Fruit fly (Drosophila melanogaster) whole organism, pupa: Measurements from ENCODE around the gene Eip78C.

ENCODE experiments used
- CG10348 ChIP-seq: fragments of 200-800 bp; sonication (Bioruptor generic); IDR thresholded peaks from 2 replicates; pipeline ENCODE4 v1.3.6; 2022; ENCODE audit warnings: missing biosample characterization, missing genetic modification characterization
- CG12605 ChIP-seq: fragments of 200-800 bp; sonication (Bioruptor generic); IDR thresholded peaks from 2 replicates; pipeline ENCODE4 v1.3.6; 2022; ENCODE audit warnings: missing biosample characterization, missing genetic modification characterization
- CG13204 ChIP-seq: fragments of 200-800 bp; sonication (Bioruptor generic); optimal IDR thresholded peaks from 2 replicates; lab custom pipeline; 2018; ENCODE audit warnings: missing biosample characterization, mild to moderate bottlenecking, missing genetic modification characterization, moderate library complexity
- CG14655 ChIP-seq: fragments of 200-800 bp; sonication (Bioruptor generic); optimal IDR thresholded peaks from 3 replicates; lab custom pipeline; 2017; ENCODE audit warnings: mild to moderate bottlenecking, missing biosample characterization, missing genetic modification reagents, missing genetic modification characterization
- CG15710 ChIP-seq: fragments of 200-800 bp; sonication (Bioruptor generic); optimal IDR thresholded peaks from 2 replicates; lab custom pipeline; 2018; ENCODE audit warnings: missing biosample characterization, mild to moderate bottlenecking, missing genetic modification characterization, moderate library complexity
- CG17806 ChIP-seq: fragments of 200-800 bp; sonication (Bioruptor generic); optimal IDR thresholded peaks from 2 replicates; lab custom pipeline; 2018; ENCODE audit warnings: missing biosample characterization, mild to moderate bottlenecking, missing genetic modification characterization, moderate library complexity
- CG32121 ChIP-seq: fragments of 200-800 bp; sonication (Bioruptor generic); IDR thresholded peaks from 2 replicates; pipeline ENCODE4 v1.3.6; 2022; ENCODE audit warnings: missing biosample characterization, missing genetic modification characterization
- CG4496 ChIP-seq: fragments of 200-800 bp; sonication (Bioruptor generic); IDR thresholded peaks from 3 replicates; pipeline ENCODE4 v1.3.6; 2022; ENCODE audit warnings: missing biosample characterization, missing genetic modification characterization
- CG8159 ChIP-seq: fragments of 200-800 bp; sonication (Bioruptor generic); optimal IDR thresholded peaks from 3 replicates; lab custom pipeline; 2018; ENCODE audit warnings: missing biosample characterization, mild to moderate bottlenecking, missing genetic modification characterization, moderate library complexity
- CG8301 ChIP-seq: fragments of 200-800 bp; sonication (Bioruptor generic); optimal IDR thresholded peaks from 2 replicates; lab custom pipeline; 2018; ENCODE audit warnings: missing biosample characterization, mild to moderate bottlenecking, missing genetic modification characterization
- CG9948 ChIP-seq: fragments of 200-800 bp; sonication (Bioruptor generic); optimal IDR thresholded peaks from 2 replicates; lab custom pipeline; 2018; ENCODE audit warnings: missing biosample characterization, mild to moderate bottlenecking, missing genetic modification characterization, moderate library complexity
- D1 ChIP-seq: fragments of 200-800 bp; sonication (Bioruptor generic); optimal IDR thresholded peaks from 2 replicates; lab custom pipeline; 2018; ENCODE audit warnings: missing biosample characterization, mild to moderate bottlenecking, missing genetic modification characterization, moderate library complexity
- EcR ChIP-seq: fragments of 200-800 bp; sonication (Bioruptor generic); optimal IDR thresholded peaks from 3 replicates; lab custom pipeline; 2019; ENCODE audit warnings: missing biosample characterization, missing genetic modification characterization, mild to moderate bottlenecking, moderate library complexity, missing genetic modification reagents
- Ets98B ChIP-seq: fragments of 200-800 bp; sonication (Bioruptor generic); IDR thresholded peaks from 2 replicates; pipeline ENCODE4 v1.3.6; 2022; ENCODE audit warnings: missing biosample characterization, missing genetic modification characterization
- Pif1A ChIP-seq: fragments of 200-800 bp; sonication (Bioruptor generic); optimal IDR thresholded peaks from 3 replicates; lab custom pipeline; 2016; ENCODE audit warnings: missing biosample characterization, missing genetic modification characterization
- Pif1B ChIP-seq: fragments of 200-800 bp; sonication (Bioruptor generic); optimal IDR thresholded peaks from 3 replicates; lab custom pipeline; 2016; ENCODE audit warnings: missing biosample characterization, missing genetic modification characterization
- Snoo ChIP-seq: fragments of 200-800 bp; sonication (Bioruptor generic); optimal IDR thresholded peaks from 3 replicates; lab custom pipeline; 2017; ENCODE audit warnings: missing biosample characterization, mild to moderate bottlenecking, missing genetic modification characterization, inconsistent platforms
- fd96Ca ChIP-seq: fragments of 200-800 bp; sonication (Bioruptor generic); IDR thresholded peaks from 3 replicates; pipeline ENCODE4 v1.3.6; 2022; ENCODE audit warnings: missing biosample characterization, missing genetic modification characterization
- gl ChIP-seq: fragments of 200-800 bp; sonication (Bioruptor generic); optimal IDR thresholded peaks from 2 replicates; lab custom pipeline; 2018; ENCODE audit warnings: missing biosample characterization, mild to moderate bottlenecking, missing genetic modification characterization
- rn ChIP-seq: fragments of 200-800 bp; sonication (Bioruptor generic); IDR thresholded peaks from 2 replicates; pipeline ENCODE4 v1.3.6; 2022; ENCODE audit warnings: missing biosample characterization, missing genetic modification characterization

The Eip78C gene

DNA sequence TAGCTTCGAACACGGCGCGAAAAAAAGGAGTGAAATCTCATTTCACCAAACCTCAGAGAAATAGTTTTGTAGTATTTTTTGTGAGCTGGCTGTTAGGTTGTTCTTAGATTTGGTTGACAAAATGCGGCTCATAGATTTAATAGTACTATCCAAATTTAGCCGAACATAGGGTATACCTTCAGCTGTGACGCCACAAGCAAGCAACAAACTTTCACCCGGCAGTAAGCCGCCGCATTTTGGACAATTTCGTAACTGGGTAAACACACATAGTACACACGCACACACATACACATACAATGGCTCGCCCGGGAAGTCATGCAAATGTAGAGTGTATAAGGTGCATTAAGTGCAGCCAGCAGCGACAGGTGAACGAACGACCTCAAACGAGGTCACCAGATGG lies 32.8 kb downstream of the Eip78C start:
- TF ChIP-seq rn (GFP tag; lab: Robert Waterston, UW) (no peak), fd96Ca (GFP tag; lab: Robert Waterston, UW) (peak; percentile 64; the same call in 2 of the 3 replicates), CG4496 (GFP tag; lab: Robert Waterston, UW) (peak; percentile 41; the same call in 1 of the 3 replicates), Pif1B (GFP tag; lab: Kevin White, UChicago) (no peak), CG12605 (no peak), CG8159 (tag; lab: Kevin White, UChicago) (no peak), CG32121 (GFP tag; lab: Robert Waterston, UW) (peak; percentile 60), CG8301 (tag; lab: Kevin White, UChicago) (peak; percentile 44), Ets98B (peak; percentile 34; the same call in 1 of the 2 replicates), CG15710 (tag; lab: Kevin White, UChicago) (no peak)

dm6 chr3L:21261403-21262164 lies 35.2 kb downstream of the Eip78C start:
- peak; percentile 83 for TF ChIP-seq EcR
- no peak for TF ChIP-seq Snoo
- TF ChIP-seq CG12605: 0 out of 2 replicates have a peak, but pooled peaks have one; percentile 14

dm6 chr3L:21262426-21262825 lies 36.0 kb downstream of the Eip78C start:
- TF ChIP-seq Pif1B (GFP tag; lab: Kevin White, UChicago) (no peak), gl (tag; lab: Kevin White, UChicago) (no peak), D1 (tag; lab: Kevin White, UChicago) (peak; percentile 51)
- TF ChIP-seq, all 21 proteins: peak for 1

DNA sequence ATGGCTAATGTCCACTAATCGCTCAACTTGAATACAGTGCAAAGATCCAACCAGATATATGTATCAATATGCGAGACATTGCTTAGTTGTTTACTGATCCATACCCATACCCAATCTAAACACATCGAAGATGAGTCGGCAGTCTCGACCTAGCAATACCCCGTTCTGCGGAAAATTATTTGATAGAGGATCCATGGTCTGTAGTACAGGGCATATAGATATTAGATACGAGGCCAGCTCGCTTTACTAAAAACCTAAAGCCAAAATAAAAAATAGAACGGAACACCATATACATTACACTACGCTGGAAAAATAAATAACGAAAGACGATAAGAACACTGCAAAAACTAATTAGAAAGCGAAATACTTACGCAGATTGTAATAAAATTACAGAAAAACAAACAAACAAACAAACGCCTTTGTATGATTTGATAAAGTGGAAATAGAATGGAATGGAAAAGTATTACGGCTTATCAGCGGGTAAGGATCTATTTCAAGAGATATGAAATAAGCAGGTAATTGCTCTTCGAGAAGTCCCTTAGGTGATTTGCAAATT lies 39.8 kb downstream of the Eip78C start:
- TF ChIP-seq Pif1A (GFP tag; lab: Kevin White, UChicago): no peak
- TF ChIP-seq CG9948 (tag; lab: Kevin White, UChicago): no peak
- no peak for TF ChIP-seq D1 (tag; lab: Kevin White, UChicago)
- TF ChIP-seq CG14655 (GFP tag; lab: Kevin White, UChicago): no peak

- no peak for TF ChIP-seq CG17806 (tag; lab: Kevin White, UChicago)
Measured at dm6 chr3L:21267862-21268385, 41.5 kb downstream of the Eip78C start, which contains the start of gene CG9391. Gene CG9391, minus strand, starts transcription at chr3L:21268335.

dm6 chr3L:21270480-21270879 lies 44.1 kb downstream of the Eip78C start, which contains the start of gene CG9389:
Gene CG9389, minus strand, starts transcription at chr3L:21270580.
- TF ChIP-seq CG10348 (GFP tag; lab: Robert Waterston, UW): no peak
- no peak for TF ChIP-seq Snoo
- TF ChIP-seq CG4496 (GFP tag; lab: Robert Waterston, UW): no peak
- no peak for TF ChIP-seq fd96Ca (GFP tag; lab: Robert Waterston, UW)
- TF ChIP-seq CG13204 (GFP tag; lab: Kevin White, UChicago): no peak
- no peak for TF ChIP-seq Pif1B (GFP tag; lab: Kevin White, UChicago)
- TF ChIP-seq CG8301 (tag; lab: Kevin White, UChicago): no peak
- TF ChIP-seq CG14655 (GFP tag; lab: Kevin White, UChicago): no peak
- TF ChIP-seq Ets98B: no peak

DNA sequence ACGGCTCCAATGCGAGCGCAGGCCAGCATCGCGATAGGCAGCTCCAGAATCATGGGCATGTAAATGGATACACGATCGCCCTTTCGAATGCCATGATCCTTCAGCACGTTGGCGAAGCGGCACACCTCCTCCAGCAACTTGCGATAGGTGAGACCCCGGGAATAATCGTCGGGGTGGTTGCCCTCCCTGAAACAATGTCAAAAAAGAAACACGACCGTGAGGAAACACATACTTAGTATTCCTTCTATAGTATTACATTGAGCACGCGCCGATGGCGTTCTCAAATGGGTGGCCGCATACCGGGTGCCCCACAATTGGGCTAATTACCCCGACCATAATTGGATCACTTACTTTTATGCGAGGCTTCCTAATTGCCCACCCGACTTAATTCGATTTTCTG lies 47.1 kb downstream of the Eip78C start:
- TF ChIP-seq Pif1A (GFP tag; lab: Kevin White, UChicago): no peak
- no peak for TF ChIP-seq Snoo
- TF ChIP-seq D1 (tag; lab: Kevin White, UChicago): no peak
- TF ChIP-seq CG17806 (tag; lab: Kevin White, UChicago): no peak
- TF ChIP-seq Pif1B (GFP tag; lab: Kevin White, UChicago): no peak
- no peak for TF ChIP-seq fd96Ca (GFP tag; lab: Robert Waterston, UW)
- TF ChIP-seq rn (GFP tag; lab: Robert Waterston, UW): no peak
- TF ChIP-seq CG32121 (GFP tag; lab: Robert Waterston, UW): no peak
- TF ChIP-seq CG8159 (tag; lab: Kevin White, UChicago): no peak
- TF ChIP-seq EcR: no peak
- TF ChIP-seq CG12605: no peak
- TF ChIP-seq, all 21 proteins: peak for 0

DNA sequence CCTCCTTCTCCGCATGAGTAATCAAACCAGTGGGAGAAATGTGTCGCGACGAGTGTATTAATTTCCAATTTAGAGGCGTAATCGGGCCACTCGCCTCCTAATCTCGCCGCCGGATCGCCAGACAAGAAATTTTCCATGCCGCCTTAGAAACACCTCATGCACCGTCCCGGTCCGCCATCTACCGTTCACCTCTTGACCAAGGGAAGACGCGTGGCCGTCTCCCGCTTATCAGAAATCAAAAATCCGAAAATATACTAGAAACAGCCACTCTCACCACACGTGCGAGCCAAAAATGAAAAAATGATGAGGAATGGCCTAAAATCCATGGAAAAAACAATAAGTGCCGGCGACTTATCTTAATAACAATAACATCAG lies 49.5 kb downstream of the Eip78C start:
- no peak for TF ChIP-seq CG14655 (GFP tag; lab: Kevin White, UChicago)
- TF ChIP-seq CG12605: no peak
- no peak for TF ChIP-seq CG32121 (GFP tag; lab: Robert Waterston, UW)
- TF ChIP-seq CG10348 (GFP tag; lab: Robert Waterston, UW): no peak
